Worm (Caenorhabditis elegans) whole organism, mixed stage, embryonic: ENCODE results near the gene nsph-3.2.

Experiments used
- M03D4.4 ChIP-seq: sonication (generic microtip); optimal IDR thresholded peaks from 2 replicates; lab custom pipeline; 2017; ENCODE audit warnings: mild to moderate bottlenecking, missing genetic modification characterization, missing compliant biosample characterization
- blmp-1 ChIP-seq: fragments of 150-350 bp; optimal IDR thresholded peaks from 2 replicates; lab custom pipeline; 2014; ENCODE audit warnings: missing biosample characterization, missing genetic modification characterization
- ces-1 ChIP-seq: fragments of 150-350 bp; optimal IDR thresholded peaks from 2 replicates; lab custom pipeline; 2014; ENCODE audit warnings: missing biosample characterization, missing genetic modification reagents, missing genetic modification characterization
- drap-1 ChIP-seq: fragments of 200-800 bp; sonication (Bioruptor generic); optimal IDR thresholded peaks from 3 replicates; lab custom pipeline; 2018; ENCODE audit warnings: mild to moderate bottlenecking, missing genetic modification characterization, missing compliant biosample characterization
- elt-3 ChIP-seq: fragments of 150-350 bp; optimal IDR thresholded peaks from 2 replicates; lab custom pipeline; 2014; ENCODE audit warnings: missing biosample characterization, missing genetic modification characterization
- flh-1 ChIP-seq: fragments of 200-800 bp; sonication (Bioruptor generic); optimal IDR thresholded peaks from 2 replicates; lab custom pipeline; 2018; ENCODE audit warnings: mild to moderate bottlenecking, missing genetic modification characterization, moderate library complexity, missing compliant biosample characterization
- lin-13 ChIP-seq: fragments of 150-350 bp; optimal IDR thresholded peaks from 2 replicates; lab custom pipeline; 2014; ENCODE audit warnings: missing biosample characterization, missing genetic modification characterization
- lsy-2 ChIP-seq: fragments of 150-350 bp; optimal IDR thresholded peaks from 2 replicates; lab custom pipeline; 2014; ENCODE audit warnings: missing biosample characterization, missing genetic modification characterization
- mab-5 ChIP-seq: fragments of 150-350 bp; optimal IDR thresholded peaks from 2 replicates; lab custom pipeline; 2014; ENCODE audit warnings: missing biosample characterization, missing genetic modification characterization
- mep-1 ChIP-seq: fragments of 150-350 bp; optimal IDR thresholded peaks from 2 replicates; lab custom pipeline; 2017; ENCODE audit warnings: missing biosample characterization, missing genetic modification reagents, missing genetic modification characterization, inconsistent platforms
- mls-2 ChIP-seq: sonication (generic microtip); optimal IDR thresholded peaks from 2 replicates; lab custom pipeline; 2016; ENCODE audit warnings: mild to moderate bottlenecking, missing genetic modification characterization, moderate library complexity, missing compliant biosample characterization
- nhr-237 ChIP-seq: fragments of 150-350 bp; optimal IDR thresholded peaks from 2 replicates; lab custom pipeline; 2014; ENCODE audit warnings: missing biosample characterization, missing genetic modification characterization
- pha-4 ChIP-seq: fragments of 150-350 bp; optimal IDR thresholded peaks from 2 replicates; lab custom pipeline; 2018; ENCODE audit warnings: missing biosample characterization, missing genetic modification reagents, missing genetic modification characterization
- snpc-4 ChIP-seq: fragments of 150-350 bp; optimal IDR thresholded peaks from 2 replicates; lab custom pipeline; 2014; ENCODE audit warnings: missing biosample characterization, missing genetic modification characterization
- sptf-1 ChIP-seq: sonication (generic microtip); optimal IDR thresholded peaks from 2 replicates; lab custom pipeline; 2017; ENCODE audit warnings: mild to moderate bottlenecking, missing genetic modification characterization, moderate library complexity, missing compliant biosample characterization
- tbx-8 ChIP-seq: fragments of 200-800 bp; sonication (Bioruptor generic); optimal IDR thresholded peaks from 2 replicates; lab custom pipeline; 2018; ENCODE audit warnings: mild to moderate bottlenecking, missing genetic modification characterization, moderate library complexity, missing compliant biosample characterization
- unc-39 ChIP-seq: fragments of 150-350 bp; optimal IDR thresholded peaks from 2 replicates; lab custom pipeline; 2014; ENCODE audit warnings: missing biosample characterization, missing genetic modification characterization
- unc-62 ChIP-seq: fragments of 150-350 bp; optimal IDR thresholded peaks from 2 replicates; lab custom pipeline; 2014; ENCODE audit warnings: missing biosample characterization, missing genetic modification reagents, missing genetic modification characterization

The nsph-3.2 gene

DNA sequence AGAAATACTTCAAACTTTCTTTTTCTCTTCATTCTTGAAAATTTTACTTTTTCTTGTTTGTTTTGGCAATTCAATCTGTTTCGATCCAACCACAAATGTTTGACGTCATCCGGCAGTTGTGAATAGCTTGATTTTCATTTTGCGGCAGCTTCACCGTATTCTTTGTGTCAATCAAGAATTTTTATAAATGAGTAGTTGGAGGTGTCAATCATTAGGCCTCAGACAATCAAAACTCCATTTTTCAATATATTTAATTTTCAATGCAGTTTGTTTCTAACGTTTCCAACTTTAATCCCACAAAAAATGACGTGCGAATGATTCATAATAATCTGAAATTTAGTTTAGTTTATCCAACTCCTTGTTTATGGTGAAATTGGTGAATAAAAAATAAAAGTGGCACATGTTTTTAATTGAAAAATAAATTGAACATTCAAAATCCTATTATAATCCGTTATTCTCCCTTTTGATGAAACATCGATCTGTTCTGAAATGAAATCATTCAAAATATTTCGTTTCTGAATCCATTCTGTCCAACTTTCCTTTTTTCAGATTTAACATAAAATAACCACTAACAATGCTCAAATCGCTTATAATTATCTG lies 44.9 kb downstream of the nsph-3.2 start, which contains the start of gene ttr-53:
Gene ttr-53, plus strand, starts transcription at position 550 of the 600 bp plus-strand sequence.
- TF ChIP-seq flh-1 (no peak), blmp-1 (tag; lab: Kevin White, UChicago) (no peak), lin-13 (tag; lab: Kevin White, UChicago) (no peak), elt-3 (tag; lab: Kevin White, UChicago) (no peak), nhr-237 (tag; lab: Kevin White, UChicago) (no peak), ces-1 (GFP tag; lab: Kevin White, UChicago) (no peak), mep-1 (tag; lab: Kevin White, UChicago) (no peak)

DNA sequence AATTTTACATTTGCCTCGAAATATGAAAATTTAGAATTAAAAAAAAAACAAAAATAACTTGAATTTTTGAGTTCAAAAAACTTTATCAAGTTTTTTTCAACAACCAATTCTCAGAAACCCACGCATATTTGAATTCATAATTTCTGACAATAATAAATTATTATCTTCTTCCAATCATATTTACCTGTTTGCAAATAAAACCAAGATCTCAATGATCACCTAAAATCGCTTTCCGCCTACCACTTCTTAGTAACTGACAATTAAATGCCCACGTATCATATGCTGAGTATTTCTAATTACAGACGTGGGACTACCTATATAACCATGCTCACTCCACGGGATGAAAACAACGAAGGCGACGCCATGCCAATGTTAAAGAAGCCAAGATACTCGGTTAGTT lies 49.0 kb downstream of the nsph-3.2 start, which contains the start of gene pps-1:
Gene pps-1, plus strand, starts transcription at position 301 of the 400 bp plus-strand sequence.
- no peak for TF ChIP-seq M03D4.4 (tag; lab: Kevin White, UChicago)
- no peak for TF ChIP-seq mls-2 (tag; lab: Kevin White, UChicago)
- TF ChIP-seq mab-5 (tag; lab: Kevin White, UChicago), result no peak
- TF ChIP-seq elt-3 (tag; lab: Kevin White, UChicago), result no peak
- no peak for TF ChIP-seq tbx-8 (GFP tag; lab: Kevin White, UChicago)
- TF ChIP-seq unc-62 (GFP tag; lab: Kevin White, UChicago), result no peak
- no peak for TF ChIP-seq lin-13 (tag; lab: Kevin White, UChicago)
- no peak for TF ChIP-seq sptf-1 (tag; lab: Kevin White, UChicago)
- no peak for TF ChIP-seq unc-39
- no peak for TF ChIP-seq nhr-237 (tag; lab: Kevin White, UChicago)
- no peak for TF ChIP-seq ces-1 (GFP tag; lab: Kevin White, UChicago)
- TF ChIP-seq drap-1 (GFP tag; lab: Kevin White, UChicago), result no peak
- TF ChIP-seq snpc-4 (tag; lab: Kevin White, UChicago), result no peak
- no peak for TF ChIP-seq lsy-2
- no peak for TF ChIP-seq pha-4 (tag; lab: Kevin White, UChicago)
